Fruit fly (Drosophila melanogaster) whole organism, embryonic: ENCODE data around the gene CG13801.

ENCODE experiments used
- CG13775 ChIP-seq: fragments of 200-800 bp; sonication (Bioruptor generic); optimal IDR thresholded peaks from 3 replicates; lab custom pipeline; 2017; ENCODE audit warnings: missing biosample characterization, mild to moderate bottlenecking, missing genetic modification characterization
- CG1832 ChIP-seq: fragments of 200-800 bp; sonication (Bioruptor generic); optimal IDR thresholded peaks from 2 replicates; lab custom pipeline; 2017; ENCODE audit warnings: missing biosample characterization, mild to moderate bottlenecking, missing genetic modification characterization, inconsistent platforms
- CG8478 ChIP-seq: fragments of >200 bp; optimal IDR thresholded peaks from 2 replicates; lab custom pipeline; 2018
- NC2α ChIP-seq: fragments of 200-800 bp; sonication (Bioruptor generic); optimal IDR thresholded peaks from 2 replicates; lab custom pipeline; 2016; ENCODE audit warnings: missing biosample characterization, missing genetic modification characterization
- croc ChIP-seq: fragments of 200-800 bp; sonication (Bioruptor generic); conservative IDR thresholded peaks from 3 replicates; pipeline ENCODE4 v1.3.6; 2022; ENCODE audit warnings: missing biosample characterization, missing genetic modification characterization
- dm ChIP-seq: fragments of 200-800 bp; sonication (Bioruptor generic); optimal IDR thresholded peaks from 3 replicates; lab custom pipeline; 2016; ENCODE audit warnings: missing biosample characterization, missing genetic modification characterization
- slp2 ChIP-seq: fragments of 200-800 bp; sonication (Bioruptor generic); optimal IDR thresholded peaks from 2 replicates; lab custom pipeline; 2016; ENCODE audit warnings: missing biosample characterization, missing genetic modification characterization

- TF ChIP-seq CG13775 (no peak), CG1832 (GFP tag; lab: Kevin White, UChicago) (no peak), dm (GFP tag; lab: Kevin White, UChicago) (no peak), CG8478 (lab: Kevin White, UChicago) (no peak), croc (GFP tag; lab: Robert Waterston, UW) (no peak), NC2α (no peak), slp2 (GFP tag; lab: Kevin White, UChicago) (no peak)
Observed at dm6 chr3L:2402206-2402605, 41.8 kb downstream of the CG13801 start.
